Fruit fly (Drosophila melanogaster) whole organism, embryonic: Measurements from ENCODE around the gene CG44001.
A peak's percentile ranks its signal among the peaks of the same experiment; 100 is the strongest.

Experiments
- Abd-B ChIP-seq: fragments of 200-800 bp; sonication (Bioruptor generic); optimal IDR thresholded peaks from 2 replicates; lab custom pipeline; 2018; ENCODE audit warnings: missing biosample characterization, mild to moderate bottlenecking, missing genetic modification characterization, moderate library complexity
- Aef1 ChIP-seq: fragments of 200-800 bp; sonication (Bioruptor generic); IDR thresholded peaks from 3 replicates; pipeline ENCODE4 v1.3.6; 2022; ENCODE audit warnings: missing biosample characterization, missing genetic modification characterization
- Antp ChIP-seq: fragments of 200-800 bp; sonication (Bioruptor generic); optimal IDR thresholded peaks from 3 replicates; lab custom pipeline; 2016; ENCODE audit warnings: missing biosample characterization, missing genetic modification characterization
- BtbVII ChIP-seq: fragments of 200-800 bp; sonication (Bioruptor generic); optimal IDR thresholded peaks from 3 replicates; lab custom pipeline; 2017; ENCODE audit warnings: missing biosample characterization, mild to moderate bottlenecking, missing genetic modification characterization
- C15 ChIP-seq: fragments of 200-800 bp; sonication (Bioruptor generic); IDR thresholded peaks from 3 replicates; pipeline ENCODE4 v1.3.6; 2022; ENCODE audit warnings: missing biosample characterization, missing genetic modification characterization
- CG1024 ChIP-seq: fragments of 200-800 bp; sonication (Bioruptor generic); IDR thresholded peaks from 2 replicates; pipeline ENCODE4 v1.3.6; 2022; ENCODE audit warnings: missing biosample characterization, missing genetic modification characterization
- CG10366 ChIP-seq: fragments of 200-800 bp; sonication (Bioruptor generic); IDR thresholded peaks from 2 replicates; pipeline ENCODE4 v1.3.6; 2022; ENCODE audit warnings: missing biosample characterization, missing genetic modification characterization
- CG10431 ChIP-seq: fragments of 200-800 bp; sonication (Bioruptor generic); optimal IDR thresholded peaks from 3 replicates; lab custom pipeline; 2018; ENCODE audit warnings: missing biosample characterization, mild to moderate bottlenecking, missing genetic modification characterization
- CG10959 ChIP-seq: fragments of 200-800 bp; sonication (Bioruptor generic); IDR thresholded peaks from 2 replicates; pipeline ENCODE4 v1.3.6; 2022; ENCODE audit warnings: missing biosample characterization, missing genetic modification characterization
- CG11696 ChIP-seq: fragments of 200-800 bp; sonication (Bioruptor generic); IDR thresholded peaks from 2 replicates; pipeline ENCODE4 v1.3.6; 2022; ENCODE audit warnings: missing biosample characterization, missing genetic modification characterization
- CG12104 ChIP-seq: fragments of 200-800 bp; sonication (Bioruptor generic); optimal IDR thresholded peaks from 3 replicates; lab custom pipeline; 2016; ENCODE audit warnings: missing biosample characterization, missing genetic modification characterization
- CG12391 ChIP-seq: fragments of 200-800 bp; sonication (Bioruptor generic); optimal IDR thresholded peaks from 3 replicates; lab custom pipeline; 2018; ENCODE audit warnings: missing biosample characterization, mild to moderate bottlenecking, missing genetic modification characterization, moderate library complexity
- CG12659 ChIP-seq: fragments of 200-800 bp; sonication (Bioruptor generic); optimal IDR thresholded peaks from 3 replicates; lab custom pipeline; 2017; ENCODE audit warnings: mild to moderate bottlenecking, missing biosample characterization, missing genetic modification reagents, missing genetic modification characterization
- CG12769 ChIP-seq: fragments of 200-800 bp; sonication (Bioruptor generic); optimal IDR thresholded peaks from 2 replicates; lab custom pipeline; 2019; ENCODE audit warnings: missing biosample characterization, mild to moderate bottlenecking, missing genetic modification characterization, moderate library complexity
- CG14667 ChIP-seq: fragments of 200-800 bp; sonication (Bioruptor generic); IDR thresholded peaks from 2 replicates; pipeline ENCODE4 v1.3.6; 2022; ENCODE audit warnings: missing biosample characterization, missing genetic modification characterization
- CG17612 ChIP-seq: fragments of 200-800 bp; sonication (Bioruptor generic); IDR thresholded peaks from 2 replicates; pipeline ENCODE4 v1.3.6; 2022; ENCODE audit warnings: missing biosample characterization, missing genetic modification characterization
- CG18764 ChIP-seq: fragments of 200-800 bp; sonication (Bioruptor generic); optimal IDR thresholded peaks from 3 replicates; lab custom pipeline; 2016; ENCODE audit warnings: missing biosample characterization, missing genetic modification characterization
- CG42726 ChIP-seq: fragments of 200-800 bp; sonication (Bioruptor generic); IDR thresholded peaks from 2 replicates; pipeline ENCODE4 v1.3.6; 2022; ENCODE audit warnings: missing biosample characterization, missing genetic modification characterization; ENCODE audit not compliant: partially characterized antibody
- CG4730 ChIP-seq: fragments of 200-800 bp; sonication (Bioruptor generic); IDR thresholded peaks from 2 replicates; pipeline ENCODE4 v1.3.6; 2022; ENCODE audit warnings: missing biosample characterization, missing genetic modification characterization
- CG4820 ChIP-seq: fragments of 200-800 bp; sonication (Bioruptor generic); optimal IDR thresholded peaks from 3 replicates; lab custom pipeline; 2016; ENCODE audit warnings: missing biosample characterization, missing genetic modification characterization
- CG6689 ChIP-seq: fragments of 200-800 bp; sonication (Bioruptor generic); IDR thresholded peaks from 2 replicates; pipeline ENCODE4 v1.3.6; 2022; ENCODE audit warnings: missing biosample characterization, missing genetic modification characterization
- CG8281 ChIP-seq: fragments of 200-800 bp; sonication (Bioruptor generic); optimal IDR thresholded peaks from 2 replicates; lab custom pipeline; 2018; ENCODE audit warnings: missing biosample characterization, mild to moderate bottlenecking, missing genetic modification characterization, moderate library complexity
- CTCF ChIP-seq: fragments of 200-800 bp; sonication (Bioruptor generic); optimal IDR thresholded peaks from 2 replicates; lab custom pipeline; 2017; ENCODE audit warnings: missing biosample characterization, mild to moderate bottlenecking, missing genetic modification characterization, moderate library complexity
- Dref ChIP-seq: fragments of 200-800 bp; sonication (Bioruptor generic); IDR thresholded peaks from 2 replicates; pipeline ENCODE4 v1.3.6; 2022; ENCODE audit warnings: missing biosample characterization, missing genetic modification characterization
- E2f2 ChIP-seq: fragments of 200-800 bp; sonication (Bioruptor generic); IDR thresholded peaks from 2 replicates; pipeline ENCODE4 v1.3.6; 2022; ENCODE audit warnings: missing biosample characterization, missing genetic modification characterization
- Ets65A ChIP-seq: fragments of 200-800 bp; sonication (Bioruptor generic); peaks from one replicate; lab custom pipeline; 2016; ENCODE audit warnings: missing biosample characterization, missing genetic modification characterization
- Fer2 ChIP-seq: fragments of 200-800 bp; sonication (Bioruptor generic); optimal IDR thresholded peaks from 2 replicates; lab custom pipeline; 2018; ENCODE audit warnings: missing biosample characterization, mild to moderate bottlenecking, missing genetic modification characterization, moderate library complexity
- Gsc ChIP-seq: fragments of 200-800 bp; sonication (Bioruptor generic); IDR thresholded peaks from 2 replicates; pipeline ENCODE4 v1.3.6; 2022; ENCODE audit warnings: missing biosample characterization, missing genetic modification characterization
- Gug ChIP-seq: fragments of 200-800 bp; sonication (Bioruptor generic); IDR thresholded peaks from 4 replicates; pipeline ENCODE4 v1.3.6; 2022; ENCODE audit warnings: missing biosample characterization, missing genetic modification characterization
- HmgD ChIP-seq: fragments of 200-800 bp; sonication (Bioruptor generic); optimal IDR thresholded peaks from 3 replicates; lab custom pipeline; 2016; ENCODE audit warnings: missing biosample characterization, missing genetic modification characterization
- Med ChIP-seq: fragments of 200-800 bp; sonication (Bioruptor generic); peaks from one replicate; lab custom pipeline; 2016; ENCODE audit warnings: missing biosample characterization, missing genetic modification characterization, mild to moderate bottlenecking, inconsistent platforms, moderate library complexity
- Mrtf ChIP-seq: fragments of 200-800 bp; sonication (Bioruptor generic); IDR thresholded peaks from 3 replicates; pipeline ENCODE4 v1.3.6; 2022; ENCODE audit warnings: missing biosample characterization, missing genetic modification characterization
- Oaz ChIP-seq: fragments of 200-800 bp; sonication (Bioruptor generic); IDR thresholded peaks from 2 replicates; pipeline ENCODE4 v1.3.6; 2022; ENCODE audit warnings: missing biosample characterization, missing genetic modification characterization
- Xrp1 ChIP-seq: fragments of 200-800 bp; sonication (Bioruptor generic); IDR thresholded peaks from 2 replicates; pipeline ENCODE4 v1.3.6; 2022; ENCODE audit warnings: missing biosample characterization, missing genetic modification characterization
- aop ChIP-seq: fragments of 200-800 bp; sonication (Bioruptor generic); IDR thresholded peaks from 2 replicates; pipeline ENCODE4 v1.3.6; 2022; ENCODE audit warnings: missing biosample characterization, missing genetic modification characterization
- croc ChIP-seq: fragments of 200-800 bp; sonication (Bioruptor generic); conservative IDR thresholded peaks from 3 replicates; pipeline ENCODE4 v1.3.6; 2022; ENCODE audit warnings: missing biosample characterization, missing genetic modification characterization
- crp ChIP-seq, 2 experiments: fragments of 200-800 bp; sonication (Bioruptor generic); optimal IDR thresholded peaks; 2 replicates in 1 of 2; 3 replicates in 1 of 2; lab custom pipeline; 2017; ENCODE audit warnings: missing biosample characterization in 2 of 2, missing genetic modification characterization in 2 of 2, mild to moderate bottlenecking in 1 of 2, moderate library complexity in 1 of 2
- eve ChIP-seq, 2 experiments: fragments of >200 bp; optimal IDR thresholded peaks; 2 replicates each; lab custom pipeline; 2017; ENCODE audit warnings: missing biosample characterization in 2 of 2, missing genetic modification characterization in 2 of 2
- gcm2 ChIP-seq: fragments of 200-800 bp; sonication (Bioruptor generic); optimal IDR thresholded peaks from 2 replicates; lab custom pipeline; 2016; ENCODE audit warnings: missing biosample characterization, missing genetic modification characterization
- grn ChIP-seq: fragments of 200-800 bp; sonication (Bioruptor generic); optimal IDR thresholded peaks from 3 replicates; lab custom pipeline; 2017; ENCODE audit warnings: missing biosample characterization, missing genetic modification characterization
- hth ChIP-seq: fragments of >200 bp; optimal IDR thresholded peaks from 2 replicates; lab custom pipeline; 2017; ENCODE audit warnings: inconsistent platforms
- jing ChIP-seq: fragments of 200-800 bp; sonication (Bioruptor generic); optimal IDR thresholded peaks from 2 replicates; lab custom pipeline; 2018; ENCODE audit warnings: missing biosample characterization, mild to moderate bottlenecking, missing genetic modification characterization
- lov ChIP-seq, 2 experiments: fragments of 200-800 bp in 1 of 2; fragments of >200 bp in 1 of 2; sonication (Bioruptor generic) in 1 of 2; IDR thresholded peaks in 1 of 2; optimal IDR thresholded peaks in 1 of 2; 2 replicates in 1 of 2; 3 replicates in 1 of 2; pipeline versions ENCODE4 v1.3.6 to Lab custom; 2017 to 2022; ENCODE audit warnings: missing biosample characterization in 1 of 2, missing genetic modification characterization in 1 of 2
- nau ChIP-seq: fragments of 200-800 bp; sonication (Bioruptor generic); optimal IDR thresholded peaks from 3 replicates; lab custom pipeline; 2017; ENCODE audit warnings: missing biosample characterization, mild to moderate bottlenecking, missing genetic modification characterization, missing genetic modification reagents
- pzg ChIP-seq: fragments of 200-800 bp; sonication (Bioruptor generic); optimal IDR thresholded peaks from 3 replicates; lab custom pipeline; 2018; ENCODE audit warnings: missing biosample characterization, mild to moderate bottlenecking, missing genetic modification characterization, moderate library complexity
- rib ChIP-seq: fragments of 200-800 bp; sonication (Bioruptor generic); IDR thresholded peaks from 2 replicates; pipeline ENCODE4 v1.3.6; 2022; ENCODE audit warnings: missing biosample characterization, missing genetic modification characterization
- scrt ChIP-seq: fragments of 200-800 bp; sonication (Bioruptor generic); optimal IDR thresholded peaks from 2 replicates; lab custom pipeline; 2018; ENCODE audit warnings: missing biosample characterization, mild to moderate bottlenecking, missing genetic modification characterization, moderate library complexity
- sd ChIP-seq: fragments of 200-800 bp; sonication (Bioruptor generic); optimal IDR thresholded peaks from 3 replicates; lab custom pipeline; 2018; ENCODE audit warnings: missing biosample characterization, mild to moderate bottlenecking, missing genetic modification characterization, moderate library complexity
- tio ChIP-seq: fragments of 200-800 bp; sonication (Bioruptor generic); optimal IDR thresholded peaks from 2 replicates; lab custom pipeline; 2017; ENCODE audit warnings: missing biosample characterization, missing genetic modification characterization, inconsistent platforms
- vfl ChIP-seq: fragments of 200-800 bp; sonication (Bioruptor generic); optimal IDR thresholded peaks from 2 replicates; lab custom pipeline; 2016; ENCODE audit warnings: missing biosample characterization, missing genetic modification characterization

CG44001 gene

DNA sequence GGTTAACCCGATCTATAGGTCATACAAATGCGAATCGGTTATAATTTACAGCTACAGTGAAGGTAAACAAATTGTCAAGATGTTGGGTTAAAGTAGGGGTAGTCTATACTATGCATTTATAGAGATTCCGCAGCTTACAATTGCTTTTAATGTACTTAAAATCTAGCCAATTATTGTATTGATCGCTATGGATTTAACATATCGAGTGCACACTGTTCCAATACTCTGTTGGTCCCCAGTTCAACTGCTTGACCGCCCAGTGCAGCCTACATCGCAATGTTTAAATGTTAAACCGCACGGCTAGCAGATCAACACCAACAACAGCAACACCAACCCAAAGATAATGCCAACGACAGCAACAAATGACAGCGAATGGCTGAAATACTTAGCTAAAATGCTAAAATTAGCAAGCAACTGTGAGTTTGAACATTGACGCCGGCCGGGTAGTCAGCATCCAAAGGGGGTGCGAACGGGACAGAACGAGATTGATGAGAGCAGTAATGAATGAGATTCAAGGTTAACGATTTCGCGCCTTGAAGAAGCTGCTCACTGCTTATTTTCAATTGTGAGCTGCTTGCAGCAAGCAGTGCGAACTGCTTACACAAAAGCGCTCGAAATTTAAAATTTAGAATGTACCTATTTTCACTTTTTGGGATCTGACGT, 42.0 kb upstream of the CG44001 start (continued):
- peak; percentile 94 for TF ChIP-seq E2f2
- 0 out of 2 replicates have a peak, but pooled peaks have one; percentile 43 for TF ChIP-seq aop (GFP tag; lab: Robert Waterston, UW)
- peak; percentile 29 for TF ChIP-seq CG10959
- TF ChIP-seq Xrp1 (GFP tag; lab: Robert Waterston, UW), result peak; percentile 55
- peak; percentile 33 for TF ChIP-seq CTCF
- TF ChIP-seq CG12391 (tag; lab: Kevin White, UChicago), result no peak
- no peak for TF ChIP-seq CG12659 (GFP tag; lab: Kevin White, UChicago)
- TF ChIP-seq Aef1 (GFP tag; lab: Robert Waterston, UW), result peak; percentile 28
- no peak for TF ChIP-seq crp (GFP tag; optimal IDR thresholded peaks at IDR 0.05; lab: Kevin White, UChicago)
- TF ChIP-seq C15, result no peak
- TF ChIP-seq CG17612 (GFP tag; lab: Robert Waterston, UW), result peak; percentile 44
- peak; percentile 38; the same call in 1 of the 2 replicates for TF ChIP-seq Gsc (GFP tag; lab: Robert Waterston, UW)
- peak; percentile 72 for TF ChIP-seq Abd-B (GFP tag; lab: Kevin White, UChicago)
- TF ChIP-seq vfl (GFP tag; lab: Kevin White, UChicago), result no peak
- TF ChIP-seq rib, result peak; percentile 84
- TF ChIP-seq gcm2 (GFP tag; lab: Kevin White, UChicago), result no peak
- 0 out of 2 replicates have a peak, but pooled peaks have one; percentile 11 for TF ChIP-seq CG1024 (GFP tag; lab: Robert Waterston, UW)
- no peak for TF ChIP-seq jing (GFP tag; lab: Kevin White, UChicago)
- peak; percentile 24; the same call in 1 of the 2 replicates for TF ChIP-seq CG14667 (GFP tag; lab: Robert Waterston, UW)
- peak; percentile 21 for TF ChIP-seq CG12769 (tag; lab: Kevin White, UChicago)
- TF ChIP-seq pzg (GFP tag; lab: Kevin White, UChicago), result peak; percentile 17
- no peak for TF ChIP-seq lov (optimal IDR thresholded peaks at IDR 0.05; lab: Kevin White, UChicago)
- peak; percentile 73; the same call in 2 of the 3 replicates for TF ChIP-seq lov (GFP tag; IDR thresholded peaks at IDR 0.05; lab: Robert Waterston, UW)
- TF ChIP-seq CG10366, result peak; percentile 34
- no peak for TF ChIP-seq CG10431
- TF ChIP-seq croc, result peak; percentile 12; the same call in 2 of the 3 replicates
- TF ChIP-seq sd (tag; lab: Kevin White, UChicago), result peak; percentile 75
- TF ChIP-seq Antp (GFP tag; lab: Kevin White, UChicago), result peak; percentile 48
- peak; percentile 26; the same call in 2 of the 3 replicates for TF ChIP-seq Mrtf
- peak; percentile 73 for TF ChIP-seq Ets65A (GFP tag; lab: Kevin White, UChicago)
- peak; percentile 31; the same call in 1 of the 2 replicates for TF ChIP-seq Dref (GFP tag; lab: Robert Waterston, UW)
- peak in 1 of 2 experiments; percentile 44 for TF ChIP-seq eve (GFP tag; optimal IDR thresholded peaks at IDR 0.05; lab: Kevin White, UChicago)
- no peak for TF ChIP-seq grn (GFP tag; lab: Kevin White, UChicago)
- peak; percentile 24 for TF ChIP-seq CG4730 (GFP tag; lab: Robert Waterston, UW)
- TF ChIP-seq HmgD (GFP tag; lab: Kevin White, UChicago), result peak; percentile 81
- no peak for TF ChIP-seq hth (lab: Kevin White, UChicago)
- 0 out of 2 replicates have a peak, but pooled peaks have one; percentile 6 for TF ChIP-seq Oaz (GFP tag; lab: Robert Waterston, UW)
- TF ChIP-seq CG4820 (GFP tag; lab: Kevin White, UChicago), result no peak
- no peak for TF ChIP-seq CG18764 (GFP tag; lab: Kevin White, UChicago)
- TF ChIP-seq CG8281 (tag; lab: Kevin White, UChicago), result peak; percentile 58
- TF ChIP-seq Gug, result peak; percentile 37; the same call in 2 of the 4 replicates
- no peak for TF ChIP-seq BtbVII
- no peak for TF ChIP-seq Fer2 (tag; lab: Kevin White, UChicago)
- peak; percentile 12; the same call in 1 of the 2 replicates for TF ChIP-seq CG6689
- TF ChIP-seq CG11696 (GFP tag; lab: Robert Waterston, UW), result no peak
- TF ChIP-seq nau (GFP tag; lab: Kevin White, UChicago), result no peak
- no peak for TF ChIP-seq tio
- TF ChIP-seq CG12104, result no peak
- no peak for TF ChIP-seq scrt (GFP tag; lab: Kevin White, UChicago)
- peak; percentile 69 for TF ChIP-seq Med
- TF ChIP-seq CG42726, result peak; percentile 87
